Fruit fly (Drosophila melanogaster): ENCODE results near the gene Ptp61F.

Gene Ptp61F

dm6 chr3L:1457998-1458728, 16.9 kb downstream of the Ptp61F start:
- TF ChIP-seq CG6792 (GFP tag; optimal IDR thresholded peaks at IDR 0.05), result peak; percentile 56
- no peak for TF ChIP-seq dsx (GFP tag; optimal IDR thresholded peaks at IDR 0.05; ENCODE audit: poor library complexity, severe bottlenecking)
- TF ChIP-seq Lpt (GFP tag; optimal IDR thresholded peaks at IDR 0.05), result no peak
- peak; percentile 32 for TF ChIP-seq CG3919 (GFP tag; optimal IDR thresholded peaks at IDR 0.05)
- TF ChIP-seq Hr38 (GFP tag; optimal IDR thresholded peaks at IDR 0.05), result no peak
- no peak for TF ChIP-seq spab (GFP tag; optimal IDR thresholded peaks at IDR 0.05)
- TF ChIP-seq Sox15 (GFP tag; optimal IDR thresholded peaks at IDR 0.05), result peak; percentile 44
- TF ChIP-seq CG11902 (GFP tag; optimal IDR thresholded peaks at IDR 0.05), result peak; percentile 62
- TF ChIP-seq Eip93F (GFP tag; optimal IDR thresholded peaks at IDR 0.05), result no peak
- TF ChIP-seq acj6 (GFP tag; optimal IDR thresholded peaks at IDR 0.05), result peak; percentile 36
- TF ChIP-seq OdsH (GFP tag; optimal IDR thresholded peaks at IDR 0.05), result peak; percentile 15
- TF ChIP-seq CG31627 (GFP tag; optimal IDR thresholded peaks at IDR 0.05), result peak; percentile 71
- TF ChIP-seq Sox14 (GFP tag; optimal IDR thresholded peaks at IDR 0.05), result peak; percentile 22
- no peak for TF ChIP-seq ss (GFP tag; optimal IDR thresholded peaks at IDR 0.05)
- TF ChIP-seq fkh (GFP tag; optimal IDR thresholded peaks at IDR 0.05), result no peak
- peak; percentile 43 for TF ChIP-seq Ets21C (GFP tag; optimal IDR thresholded peaks at IDR 0.05)
- peak; percentile 87 for TF ChIP-seq svp (GFP tag)
- no peak for TF ChIP-seq CG7368 (GFP tag; optimal IDR thresholded peaks at IDR 0.05)
- TF ChIP-seq CG34406 (GFP tag; optimal IDR thresholded peaks at IDR 0.05), result peak; percentile 45
- TF ChIP-seq net (GFP tag; optimal IDR thresholded peaks at IDR 0.05), result no peak
- no peak for TF ChIP-seq CG11294 (GFP tag; IDR thresholded peaks at IDR 0.05)
- peak; percentile 48 for TF ChIP-seq CG8319 (GFP tag; optimal IDR thresholded peaks at IDR 0.05)
- TF ChIP-seq CG9139 (GFP tag; optimal IDR thresholded peaks at IDR 0.05), result no peak
- TF ChIP-seq CG8632 (GFP tag; optimal IDR thresholded peaks at IDR 0.05), result peak; percentile 24
- peak; percentile 75 for TF ChIP-seq Eip78C (GFP tag)
- no peak for TF ChIP-seq CG3032 (tag; optimal IDR thresholded peaks at IDR 0.05)
- TF ChIP-seq eg (GFP tag; IDR thresholded peaks at IDR 0.05), result no peak
- TF ChIP-seq CG4318 (GFP tag; optimal IDR thresholded peaks at IDR 0.05), result no peak
- peak; percentile 49 for TF ChIP-seq Eip75B (GFP tag; optimal IDR thresholded peaks at IDR 0.05)
- peak; percentile 74 for TF ChIP-seq Met (GFP tag; optimal IDR thresholded peaks at IDR 0.05)
- TF ChIP-seq vri (GFP tag; optimal IDR thresholded peaks at IDR 0.05), result peak; percentile 34
- no peak for TF ChIP-seq CG6808 (GFP tag; optimal IDR thresholded peaks at IDR 0.05)
- peak; percentile 57 for TF ChIP-seq lz (GFP tag; optimal IDR thresholded peaks at IDR 0.05)
- peak; percentile 56 for TF ChIP-seq CG6163 (GFP tag; IDR thresholded peaks at IDR 0.05)
- no peak for TF ChIP-seq CG6854 (GFP tag; optimal IDR thresholded peaks at IDR 0.05)
- peak; percentile 65 for TF ChIP-seq Smox (GFP tag; optimal IDR thresholded peaks at IDR 0.05)
- TF ChIP-seq dac (GFP tag; optimal IDR thresholded peaks at IDR 0.05), result no peak
- TF ChIP-seq Hr4 (GFP tag; optimal IDR thresholded peaks at IDR 0.05), result no peak
- no peak for TF ChIP-seq CG16779 (tag; optimal IDR thresholded peaks at IDR 0.05)
- peak; percentile 63 for TF ChIP-seq Hr39 (GFP tag; optimal IDR thresholded peaks at IDR 0.05)
- peak; percentile 21 for TF ChIP-seq achi (GFP tag; optimal IDR thresholded peaks at IDR 0.05)
- peak; percentile 44 for TF ChIP-seq fd85E (GFP tag; optimal IDR thresholded peaks at IDR 0.05)
- peak; percentile 32 for TF ChIP-seq pdm3 (GFP tag; optimal IDR thresholded peaks at IDR 0.05)
- TF ChIP-seq CG32006 (GFP tag; optimal IDR thresholded peaks at IDR 0.05), result no peak
- peak; percentile 65 for TF ChIP-seq Sox102F (GFP tag; optimal IDR thresholded peaks at IDR 0.05)
- no peak for TF ChIP-seq CG8119 (GFP tag; IDR thresholded peaks at IDR 0.05)
- peak; percentile 66 for TF ChIP-seq esn (GFP tag; optimal IDR thresholded peaks at IDR 0.05)
- TF ChIP-seq CG11762 (GFP tag; optimal IDR thresholded peaks at IDR 0.05; ENCODE audit: insufficient read depth), result no peak
- TF ChIP-seq CG10631 (GFP tag; optimal IDR thresholded peaks at IDR 0.05), result no peak
- TF ChIP-seq fd59A (GFP tag; optimal IDR thresholded peaks at IDR 0.05), result no peak
- no peak for TF ChIP-seq Blimp-1 (GFP tag; optimal IDR thresholded peaks at IDR 0.05)
